Fruit fly (Drosophila melanogaster) Kc167 (cell line): ENCODE measurements around the gene CG17475.

Experiments
- Myc ChIP-seq: fragments of >200 bp; optimal IDR thresholded peaks from 2 replicates; lab custom pipeline; 2017; ENCODE audit warnings: missing external identifiers
- Sin3A ChIP-seq: fragments of >200 bp; optimal IDR thresholded peaks from 2 replicates; lab custom pipeline; 2018; ENCODE audit warnings: missing external identifiers
- h ChIP-seq: fragments of >200 bp; optimal IDR thresholded peaks from 3 replicates; lab custom pipeline; 2018; ENCODE audit warnings: missing external identifiers
- insv ChIP-seq: fragments of >200 bp; optimal IDR thresholded peaks from 3 replicates; lab custom pipeline; 2018; ENCODE audit warnings: missing external identifiers
- psq ChIP-seq: fragments of >200 bp; optimal IDR thresholded peaks from 2 replicates; lab custom pipeline; 2017; ENCODE audit warnings: missing external identifiers
- ttk ChIP-seq: sonication (Bioruptor generic); optimal IDR thresholded peaks from 2 replicates; lab custom pipeline; 2017; ENCODE audit warnings: missing external identifiers

Gene CG17475

DNA sequence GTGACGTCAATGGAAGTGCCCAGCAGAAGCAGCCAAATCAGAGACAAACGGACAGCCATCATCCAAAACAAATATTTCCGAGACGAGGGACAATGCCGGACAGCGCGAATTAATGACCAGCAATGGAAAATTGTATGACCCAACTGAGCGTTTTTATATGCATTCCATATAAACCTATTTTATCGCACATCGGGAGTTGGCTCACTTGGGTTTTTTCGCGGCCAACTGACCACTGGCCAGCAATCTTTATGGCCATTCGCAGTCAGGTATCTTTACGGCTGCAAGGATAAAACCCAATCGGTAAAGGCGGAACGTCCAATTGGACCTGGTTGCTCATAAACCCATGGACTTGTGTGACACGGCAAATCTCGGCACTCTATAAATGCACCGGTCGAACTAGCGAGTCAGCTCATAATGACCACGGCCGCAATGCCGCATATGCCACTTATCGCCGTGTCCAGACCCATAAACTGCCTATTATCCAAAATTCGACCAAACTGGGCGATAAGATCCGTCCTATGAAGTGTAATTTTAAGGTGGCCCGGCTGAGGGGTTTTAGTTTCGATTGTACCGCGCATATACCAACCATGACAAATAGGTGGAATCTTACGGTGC is 2.0 kb upstream of the CG17475 start, which contains the start of the genes CG4053 and CG31266:
CG4053 (minus strand) TSS at position 101 of the 615 bp plus-strand sequence.
CG31266 (plus strand) TSS at position 565 of the 615 bp plus-strand sequence.
- no peak for TF ChIP-seq Myc (lab: Kevin White, UChicago)
- no peak for TF ChIP-seq Sin3A (lab: Kevin White, UChicago)

DNA sequence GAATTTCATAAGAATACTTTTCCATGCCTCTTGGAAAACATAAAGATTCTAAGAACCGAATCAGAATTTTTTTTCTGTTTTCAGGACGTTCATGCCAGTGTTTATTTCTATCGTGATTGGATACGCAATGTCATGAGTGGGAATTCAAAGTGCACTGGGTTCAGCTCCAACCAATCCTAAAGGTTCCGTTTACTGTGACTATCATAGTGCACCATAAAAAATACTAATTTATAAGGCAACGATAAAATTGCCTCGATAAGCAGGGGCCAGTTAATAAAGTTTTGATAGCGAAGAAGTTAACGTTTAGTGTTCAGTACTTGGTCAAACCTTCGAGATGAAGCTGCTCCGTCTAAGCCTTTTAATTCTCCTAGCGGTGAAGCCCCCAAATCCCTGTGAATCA is 2.3 kb downstream of the CG17475 start, which contains the start of gene CG31265:
CG31265 (plus strand) TSS at position 301 of the 400 bp plus-strand sequence.
- TF ChIP-seq Myc (lab: Kevin White, UChicago) (no peak), ttk (lab: Kevin White, UChicago) (no peak), Sin3A (lab: Kevin White, UChicago) (no peak), insv (lab: Kevin White, UChicago) (no peak)

DNA sequence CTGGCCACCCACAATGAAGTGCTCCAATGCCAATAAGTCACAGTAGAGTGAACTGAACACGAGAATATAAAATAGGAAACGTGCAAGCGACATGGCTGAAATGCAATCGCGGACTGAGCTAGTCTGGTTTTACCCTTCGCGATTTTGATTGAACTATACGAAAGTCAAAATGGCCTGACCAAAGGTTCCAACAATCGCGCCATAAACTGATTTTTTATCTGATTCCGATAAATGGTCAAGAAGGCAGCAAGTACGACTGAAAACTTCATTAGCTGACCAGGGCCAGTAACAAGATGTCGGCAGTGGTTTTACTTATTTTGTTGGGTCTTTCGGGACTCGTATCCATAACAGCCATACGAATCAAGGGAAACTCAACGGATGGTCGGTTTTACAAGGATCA is 3.4 kb downstream of the CG17475 start, which contains the start of the genes CG17477 and CG31269:
CG17477 (minus strand) TSS at position 101 of the 400 bp plus-strand sequence.
CG31269 (plus strand) TSS at position 289 of the 400 bp plus-strand sequence.
- TF ChIP-seq ttk (lab: Kevin White, UChicago) (no peak), Sin3A (lab: Kevin White, UChicago) (no peak), h (lab: Kevin White, UChicago) (no peak), psq (lab: Kevin White, UChicago) (no peak), Myc (lab: Kevin White, UChicago) (no peak), insv (lab: Kevin White, UChicago) (no peak)

- TF ChIP-seq psq (lab: Kevin White, UChicago) (no peak), h (lab: Kevin White, UChicago) (no peak), Sin3A (lab: Kevin White, UChicago) (no peak), insv (lab: Kevin White, UChicago) (no peak), Myc (lab: Kevin White, UChicago) (no peak)
Observed at dm6 chr3R:17125339-17126044, 4.7 kb downstream of the CG17475 start, which contains the start of gene cher. Gene cher (minus strand): TSS chr3R:17125389.

dm6 chr3R:17124177-17124576 is 6.0 kb downstream of the CG17475 start, which contains the start of gene CG45079:
Gene CG45079 (plus strand): TSS chr3R:17124477.
- no peak for TF ChIP-seq Sin3A (lab: Kevin White, UChicago)
- TF ChIP-seq psq (lab: Kevin White, UChicago), result no peak
- no peak for TF ChIP-seq insv (lab: Kevin White, UChicago)
- TF ChIP-seq Myc (lab: Kevin White, UChicago), result no peak
- TF ChIP-seq ttk (lab: Kevin White, UChicago), result no peak
- TF ChIP-seq h (lab: Kevin White, UChicago), result no peak

DNA sequence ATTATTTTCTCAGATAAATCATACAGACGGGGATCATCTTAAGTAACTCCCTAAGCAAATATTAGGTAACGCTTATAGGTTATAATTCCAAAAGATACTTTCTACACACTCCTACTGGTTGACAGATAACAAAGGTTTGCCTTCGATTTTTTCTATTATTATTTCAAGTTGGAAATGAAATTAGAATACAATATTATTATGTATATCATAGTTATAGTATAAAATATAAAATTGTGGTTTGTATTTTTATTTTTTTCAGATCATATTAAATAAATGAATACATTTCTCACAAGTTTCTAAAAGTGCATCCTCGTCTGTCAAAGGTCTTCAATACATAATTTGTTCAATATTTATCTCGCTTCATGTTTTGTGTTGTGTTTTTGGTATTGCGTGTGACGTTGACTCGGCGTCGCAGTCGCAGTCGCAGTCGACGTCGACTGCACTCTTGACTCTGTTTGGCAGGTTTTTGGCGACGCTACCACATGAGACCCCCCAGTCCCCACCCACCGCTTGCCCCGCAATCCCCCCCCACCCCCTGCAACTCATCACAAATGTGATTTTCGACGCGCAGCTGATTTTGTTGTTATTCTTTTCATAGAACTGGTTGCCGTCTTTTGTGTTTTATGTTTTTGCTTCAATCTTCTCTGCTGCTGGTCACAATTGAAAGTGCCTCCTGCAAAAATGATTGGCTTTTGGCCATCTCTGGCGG is 7.3 kb downstream of the CG17475 start:
- TF ChIP-seq Sin3A (lab: Kevin White, UChicago) (no peak), h (lab: Kevin White, UChicago) (no peak), Myc (lab: Kevin White, UChicago) (no peak), insv (lab: Kevin White, UChicago) (no peak), ttk (lab: Kevin White, UChicago) (no peak), psq (lab: Kevin White, UChicago) (no peak)

DNA sequence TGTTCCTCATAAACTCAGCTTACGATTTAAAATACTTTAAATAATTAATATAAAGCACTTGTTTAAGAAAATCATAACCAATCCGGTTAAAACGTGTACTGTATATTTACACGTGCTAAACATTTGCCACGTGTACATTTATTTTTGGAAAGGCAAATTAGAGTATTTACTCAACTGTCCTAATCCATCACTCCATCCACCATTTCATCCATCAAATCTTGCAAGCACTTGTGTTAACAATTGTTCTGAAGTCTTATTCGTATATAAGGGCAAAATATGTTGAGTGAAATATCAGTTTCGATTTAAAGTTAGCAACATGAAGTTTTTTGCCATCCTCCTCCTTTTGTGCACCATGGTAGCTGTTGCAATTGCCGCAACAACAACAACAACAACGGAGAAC is 8.9 kb downstream of the CG17475 start, which contains the start of gene CG42779:
CG42779 (plus strand) TSS at position 301 of the 400 bp plus-strand sequence.
- TF ChIP-seq ttk (lab: Kevin White, UChicago), result no peak
- TF ChIP-seq h (lab: Kevin White, UChicago), result no peak
- no peak for TF ChIP-seq Sin3A (lab: Kevin White, UChicago)
- TF ChIP-seq Myc (lab: Kevin White, UChicago), result no peak
- TF ChIP-seq psq (lab: Kevin White, UChicago), result no peak
- no peak for TF ChIP-seq insv (lab: Kevin White, UChicago)

- TF ChIP-seq ttk (lab: Kevin White, UChicago), result no peak
- no peak for TF ChIP-seq Sin3A (lab: Kevin White, UChicago)
- TF ChIP-seq Myc (lab: Kevin White, UChicago), result no peak
- no peak for TF ChIP-seq insv (lab: Kevin White, UChicago)
- TF ChIP-seq h (lab: Kevin White, UChicago), result no peak
- TF ChIP-seq psq (lab: Kevin White, UChicago), result no peak
Observed at dm6 chr3R:17120165-17120564, 10.1 kb downstream of the CG17475 start, which contains the start of gene CG34278. Gene CG34278 (plus strand): TSS chr3R:17120465.

DNA sequence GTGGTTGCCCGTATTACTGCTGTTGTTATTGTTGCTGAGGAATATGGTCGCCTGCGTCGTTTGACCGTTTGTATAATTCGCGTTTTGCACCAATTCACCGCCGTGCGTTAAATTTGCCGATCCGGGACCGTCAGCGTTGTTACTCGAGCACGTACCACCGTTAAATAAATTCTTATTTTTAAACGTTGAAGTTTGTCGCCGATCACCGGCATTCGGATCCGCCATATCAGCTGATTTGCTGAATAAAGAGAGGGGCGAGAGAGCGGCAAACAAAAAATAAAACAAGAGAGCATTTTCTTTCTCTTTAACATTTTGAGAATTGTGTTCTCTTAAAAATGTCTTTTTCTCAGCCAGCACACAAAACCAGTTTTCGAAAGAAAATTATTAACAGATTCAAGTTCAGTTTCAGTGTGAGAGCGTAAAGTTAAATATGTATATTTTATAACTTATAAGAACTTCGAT is 11.3 kb downstream of the CG17475 start:
- TF ChIP-seq ttk (lab: Kevin White, UChicago), result no peak

DNA sequence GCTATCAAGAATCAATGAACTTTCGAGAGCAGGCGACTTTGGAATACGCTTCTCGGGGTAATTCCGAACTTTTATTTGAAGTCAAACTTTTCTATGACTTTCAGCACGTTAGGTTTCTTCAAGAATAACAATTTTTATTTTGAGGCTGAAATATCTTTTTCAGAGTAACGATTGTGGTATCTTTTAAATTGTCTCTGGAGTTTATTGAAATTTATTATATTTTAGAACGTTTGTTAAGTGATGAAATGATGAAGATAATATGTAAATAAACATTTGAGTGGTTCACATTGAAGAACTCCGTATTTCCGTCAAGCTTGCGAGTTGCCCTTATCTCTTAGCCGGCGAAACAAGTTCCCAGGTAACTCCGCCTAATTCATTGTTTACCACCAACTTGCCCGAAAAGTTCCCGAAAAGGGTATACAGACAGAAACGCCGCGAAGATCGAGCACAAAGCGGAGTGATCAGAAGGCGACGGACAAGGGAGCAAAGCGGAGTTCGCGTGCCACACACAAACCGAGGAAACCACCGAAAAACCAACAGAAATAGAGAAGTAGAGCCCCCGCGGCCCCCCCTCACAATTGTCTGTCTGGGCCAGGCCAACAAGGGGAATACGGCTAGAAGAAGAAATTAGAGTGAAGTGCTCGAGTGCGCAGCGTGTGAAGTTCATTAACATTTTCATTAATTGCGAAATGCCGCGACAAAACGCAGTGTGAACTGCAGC is 12.5 kb downstream of the CG17475 start:
- TF ChIP-seq psq (lab: Kevin White, UChicago) (no peak), ttk (lab: Kevin White, UChicago) (no peak), Sin3A (lab: Kevin White, UChicago) (no peak), insv (lab: Kevin White, UChicago) (no peak), Myc (lab: Kevin White, UChicago) (no peak), h (lab: Kevin White, UChicago) (no peak)
